Worm (Caenorhabditis elegans): ENCODE data around the gene serp-1.1.

serp-1.1 gene

DNA sequence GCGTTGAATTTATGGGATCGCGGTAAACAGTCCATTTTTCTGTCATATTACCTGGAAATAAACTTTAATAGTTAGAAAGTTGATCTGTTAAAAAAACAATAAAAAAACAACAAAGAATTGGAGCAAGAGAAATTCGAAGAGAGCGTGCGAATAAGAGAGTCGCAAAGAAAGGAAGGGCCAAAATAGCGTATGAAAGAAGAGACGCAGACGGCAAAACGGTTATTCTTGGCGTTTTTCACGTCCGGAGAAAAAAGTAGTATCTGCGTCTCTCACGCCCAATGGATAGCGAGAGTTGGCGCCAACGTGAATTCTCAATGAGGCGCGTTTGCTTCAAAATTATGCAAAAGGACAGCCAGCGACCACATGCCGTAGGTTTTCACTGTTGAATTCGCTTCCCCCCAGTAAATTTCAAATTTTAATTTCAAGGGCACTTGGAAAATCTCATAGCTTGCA, 19.2 kb downstream of the serp-1.1 start, which contains the start of gene F53H4.6 (continued):
- TF ChIP-seq lin-35 (GFP tag; optimal IDR thresholded peaks at IDR 0.05) (no peak), K12H6.12 (tag; optimal IDR thresholded peaks at IDR 0.05) (no peak), madf-3 (GFP tag; IDR thresholded peaks at IDR 0.05) (no peak), C17E4.6 (GFP tag; IDR thresholded peaks at IDR 0.05) (no peak), atf-7 (tag; optimal IDR thresholded peaks at IDR 0.05) (no peak), T07F8.4 (tag; optimal IDR thresholded peaks at IDR 0.05) (no peak), nfya-1 (tag; optimal IDR thresholded peaks at IDR 0.05; ENCODE audit: borderline replicate concordance, insufficient read depth) (no peak), xnd-1 (tag; optimal IDR thresholded peaks at IDR 0.05) (no peak), attf-5 (GFP tag; optimal IDR thresholded peaks at IDR 0.05) (peak; percentile 23), Y53F4B.3 (GFP tag; IDR thresholded peaks at IDR 0.05) (no peak), lin-26 (GFP tag; IDR thresholded peaks at IDR 0.05) (no peak), efl-1 (GFP tag; optimal IDR thresholded peaks at IDR 0.05) (no peak), ceh-91 (GFP tag; IDR thresholded peaks at IDR 0.05) (no peak), F52B5.7 (tag; optimal IDR thresholded peaks at IDR 0.05) (no peak), F49E8.2 (tag; optimal IDR thresholded peaks at IDR 0.05; ENCODE audit: insufficient read depth) (no peak), ceh-58 (GFP tag; IDR thresholded peaks at IDR 0.05) (no peak), mcd-1 (GFP tag; IDR thresholded peaks at IDR 0.05) (peak; percentile 87), ets-4 (GFP tag; optimal IDR thresholded peaks at IDR 0.05) (no peak), tlf-1 (GFP tag; optimal IDR thresholded peaks at IDR 0.05) (no peak), madf-8 (GFP tag; conservative IDR thresholded peaks at IDR 0.05) (no peak), egrh-3 (GFP tag; IDR thresholded peaks at IDR 0.05) (no peak), hmg-1.2 (GFP tag; IDR thresholded peaks at IDR 0.05) (peak; percentile 90), snpc-1.3 (tag; optimal IDR thresholded peaks at IDR 0.05; ENCODE audit: insufficient read depth) (no peak), F57C9.4 (tag; optimal IDR thresholded peaks at IDR 0.05) (no peak), lin-40 (tag; optimal IDR thresholded peaks at IDR 0.05) (peak; percentile 28), F10E7.11 (tag; optimal IDR thresholded peaks at IDR 0.05) (no peak), lag-1 (GFP tag; IDR thresholded peaks at IDR 0.05) (no peak), madf-10 (tag; optimal IDR thresholded peaks at IDR 0.05) (no peak)

DNA sequence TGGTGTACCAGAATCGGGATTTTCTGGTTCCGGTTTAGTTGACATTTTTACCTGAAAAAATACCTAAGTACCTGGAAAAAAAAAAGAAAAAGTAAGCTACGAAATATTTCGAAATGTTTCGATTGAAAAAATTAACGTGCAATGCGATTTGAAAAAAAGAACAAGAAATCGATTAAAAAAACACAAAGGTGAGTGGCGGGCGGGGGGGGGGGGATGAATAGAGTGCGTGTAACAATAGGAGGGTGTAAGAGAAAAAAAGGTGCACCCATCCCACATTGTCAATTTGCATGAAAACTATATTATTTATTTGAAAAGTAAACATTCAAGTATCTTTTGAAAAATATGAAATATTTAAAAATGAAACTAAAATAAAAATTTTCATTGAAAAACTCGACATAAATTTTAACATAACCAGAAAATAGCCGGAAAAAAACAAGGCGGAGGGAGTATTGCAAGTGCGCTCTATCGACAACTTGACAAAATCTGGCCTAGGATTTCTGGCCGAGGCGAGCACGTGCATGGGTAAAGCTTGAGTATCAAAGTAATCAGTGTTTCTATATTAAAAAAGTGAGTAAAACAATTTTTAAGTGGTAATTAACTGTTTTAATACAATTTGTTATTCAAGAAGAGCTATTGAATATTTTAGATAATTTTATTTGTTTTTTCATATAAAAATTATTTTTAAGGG, 24.6 kb downstream of the serp-1.1 start, which contains the start of the genes csb-1 and F53H4.4:
csb-1 (minus strand) TSS at position 51 of the 688 bp plus-strand sequence.
F53H4.4 (plus strand) TSS at position 520 of the 688 bp plus-strand sequence.
- TF ChIP-seq attf-6 (GFP tag; IDR thresholded peaks at IDR 0.05) (no peak), aptf-2 (GFP tag; conservative IDR thresholded peaks at IDR 0.05) (no peak), F39B2.1 (GFP tag; IDR thresholded peaks at IDR 0.05) (no peak), dpff-1 (tag; optimal IDR thresholded peaks at IDR 0.05) (no peak), ceh-58 (GFP tag; IDR thresholded peaks at IDR 0.05) (no peak), dpl-1 (GFP tag; optimal IDR thresholded peaks at IDR 0.05) (no peak), atf-7 (tag; optimal IDR thresholded peaks at IDR 0.05) (no peak), tbp1 (GFP tag; optimal IDR thresholded peaks at IDR 0.05) (no peak), ztf-26 (tag; optimal IDR thresholded peaks at IDR 0.05) (no peak), hlh-12 (tag; optimal IDR thresholded peaks at IDR 0.05) (no peak), snpc-1.1 (tag; optimal IDR thresholded peaks at IDR 0.05; ENCODE audit: insufficient read depth) (no peak), tlf-1 (GFP tag; optimal IDR thresholded peaks at IDR 0.05) (no peak), bed-1 (GFP tag; IDR thresholded peaks at IDR 0.05) (no peak), fkh-3 (tag; optimal IDR thresholded peaks at IDR 0.05) (no peak), cebp-2 (GFP tag; IDR thresholded peaks at IDR 0.05) (no peak), ztf-25 (GFP tag; IDR thresholded peaks at IDR 0.05) (no peak), lsl-1 (GFP tag; optimal IDR thresholded peaks at IDR 0.05) (no peak), sea-2 (GFP tag; IDR thresholded peaks at IDR 0.05) (no peak), snpc-1.3 (tag; optimal IDR thresholded peaks at IDR 0.05; ENCODE audit: insufficient read depth) (no peak), egrh-3 (GFP tag; IDR thresholded peaks at IDR 0.05) (no peak), athp-1 (tag; optimal IDR thresholded peaks at IDR 0.05) (no peak), pha-4 (tag; optimal IDR thresholded peaks at IDR 0.05) (peak; percentile 74), ztf-28 (GFP tag; IDR thresholded peaks at IDR 0.05) (no peak), die-1 (tag; optimal IDR thresholded peaks at IDR 0.05) (no peak), mel-28 (tag; optimal IDR thresholded peaks at IDR 0.05; ENCODE audit: borderline replicate concordance) (no peak)

Data from whole organism, young adult.